Worm (Caenorhabditis elegans): Measurements from ENCODE around the gene C42D4.3.

ce11 chrIV:7216210-7216609, 37.2 kb downstream of the C42D4.3 start:
- TF ChIP-seq syd-9 (tag; optimal IDR thresholded peaks at IDR 0.05) (no peak), pha-4 (tag; optimal IDR thresholded peaks at IDR 0.05) (no peak), ceh-30 (tag; optimal IDR thresholded peaks at IDR 0.05) (no peak), hlh-30 (tag; optimal IDR thresholded peaks at IDR 0.05; ENCODE audit: insufficient read depth) (no peak), pqm-1 (tag; optimal IDR thresholded peaks at IDR 0.05) (no peak), hlh-8 (tag; optimal IDR thresholded peaks at IDR 0.05) (no peak), unc-42 (tag; optimal IDR thresholded peaks at IDR 0.05) (no peak), Y22D7AL.16 (tag; optimal IDR thresholded peaks at IDR 0.05) (no peak)
